Worm (Caenorhabditis elegans): ENCODE data around the gene srw-6.

DNA sequence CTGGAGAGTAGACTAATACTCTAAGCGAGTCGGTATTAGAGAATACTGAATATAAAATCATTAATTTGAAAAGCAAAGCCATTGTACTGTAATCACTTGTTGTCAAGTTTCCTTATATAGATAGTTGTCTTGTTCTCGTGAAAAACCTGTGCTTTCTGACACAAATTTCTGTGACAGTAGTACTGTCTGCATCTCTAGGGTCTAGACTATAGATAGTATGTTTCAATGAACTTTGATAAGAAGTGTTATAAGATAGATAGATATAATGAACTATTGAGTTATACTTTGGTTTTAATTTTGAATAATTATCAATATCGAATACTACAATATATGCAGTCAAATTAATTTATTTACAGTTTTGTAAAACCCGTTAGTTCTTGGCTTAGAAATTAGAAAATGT lies 35.5 kb downstream of the srw-6 start, which contains the start of gene ugt-32:
- no peak for TF ChIP-seq dpl-1 (GFP tag; optimal IDR thresholded peaks at IDR 0.05)
- peak; percentile 78 for TF ChIP-seq nhr-28 (tag; optimal IDR thresholded peaks at IDR 0.05)
